Worm (Caenorhabditis elegans) whole organism, L4/young adult: ENCODE measurements around the gene W01B6.4.

ENCODE experiments used
- W03F9.2 ChIP-seq: fragments of 150-350 bp; optimal IDR thresholded peaks from 2 replicates; lab custom pipeline; 2014; ENCODE audit warnings: missing biosample characterization, missing genetic modification characterization
- dao-5 ChIP-seq: sonication (generic microtip); optimal IDR thresholded peaks from 2 replicates; lab custom pipeline; 2016; ENCODE audit warnings: missing genotype, missing genetic modification characterization, moderate library complexity, missing compliant biosample characterization
- him-1 ChIP-seq: sonication (generic microtip); optimal IDR thresholded peaks from 2 replicates; lab custom pipeline; 2016; ENCODE audit warnings: missing genotype, missing genetic modification reagents, missing genetic modification characterization, missing compliant biosample characterization

DNA sequence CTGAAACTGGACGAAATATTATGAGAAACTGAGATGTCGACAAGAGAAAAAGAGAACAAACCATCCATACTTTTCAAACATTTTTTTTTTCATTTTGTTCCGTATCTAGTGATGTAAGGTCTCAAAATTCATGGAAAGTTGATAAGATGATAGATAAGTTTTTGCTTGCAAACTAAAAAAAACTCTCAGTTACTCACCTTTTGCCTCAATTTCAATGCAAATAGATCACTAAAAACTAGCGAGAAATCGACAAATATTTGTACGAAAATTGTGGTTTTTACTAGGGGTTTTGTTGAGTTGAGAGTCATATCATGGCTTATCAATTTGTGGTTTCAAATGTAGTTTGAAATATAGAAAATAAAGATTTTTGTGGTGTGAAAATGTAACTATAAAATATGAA is 14.5 kb upstream of the W01B6.4 start:
- TF ChIP-seq dao-5 (tag; lab: Kevin White, UChicago) (no peak), W03F9.2 (tag; lab: Kevin White, UChicago) (no peak), him-1 (tag; lab: Kevin White, UChicago) (no peak)
